Fruit fly (Drosophila melanogaster) whole organism, wandering third instar larva: Measurements from ENCODE around the gene Npc2a.

Experiments used
- CG9705 ChIP-seq: fragments of 200-800 bp; sonication (Bioruptor generic); optimal IDR thresholded peaks from 2 replicates; lab custom pipeline; 2018; ENCODE audit warnings: missing biosample characterization, mild to moderate bottlenecking, missing genetic modification characterization
- CrebA ChIP-seq: fragments of 200-800 bp; sonication (Bioruptor generic); optimal IDR thresholded peaks from 2 replicates; lab custom pipeline; 2016; ENCODE audit warnings: missing biosample characterization, mild to moderate bottlenecking, missing genetic modification characterization, borderline replicate concordance
- Dfd ChIP-seq: fragments of >200 bp; optimal IDR thresholded peaks from 2 replicates; lab custom pipeline; 2017; ENCODE audit warnings: missing biosample characterization, missing genetic modification characterization
- GATAd ChIP-seq: sonication (Bioruptor generic); optimal IDR thresholded peaks from 2 replicates; lab custom pipeline; 2016; ENCODE audit warnings: missing biosample characterization, missing genetic modification characterization
- Hr78 ChIP-seq: fragments of >200 bp; optimal IDR thresholded peaks from 2 replicates; lab custom pipeline; 2017; ENCODE audit warnings: missing biosample characterization, missing genetic modification characterization
- OdsH ChIP-seq: fragments of 200-800 bp; sonication (Bioruptor generic); optimal IDR thresholded peaks from 2 replicates; lab custom pipeline; 2016; ENCODE audit warnings: missing biosample characterization, mild to moderate bottlenecking, missing genetic modification characterization
- Rel ChIP-seq, 2 experiments: fragments of 200-800 bp; sonication (Bioruptor generic) in 1 of 2; optimal IDR thresholded peaks; 2 replicates in 1 of 2; 3 replicates in 1 of 2; lab custom pipeline; 2016 to 2019; ENCODE audit warnings: mild to moderate bottlenecking in 2 of 2, missing biosample characterization in 2 of 2, missing genetic modification characterization in 2 of 2, moderate library complexity in 1 of 2
- dmrt93B ChIP-seq: fragments of 200-800 bp; sonication (Bioruptor generic); optimal IDR thresholded peaks from 2 replicates; lab custom pipeline; 2018; ENCODE audit warnings: missing biosample characterization, mild to moderate bottlenecking, missing genetic modification characterization
- dsf ChIP-seq: sonication (Bioruptor generic); optimal IDR thresholded peaks from 2 replicates; lab custom pipeline; 2016; ENCODE audit warnings: missing biosample characterization, missing genetic modification characterization, borderline replicate concordance
- fru ChIP-seq: fragments of 200-800 bp; sonication (Bioruptor generic); optimal IDR thresholded peaks from 3 replicates; lab custom pipeline; 2016; ENCODE audit warnings: missing biosample characterization, mild to moderate bottlenecking, missing genetic modification characterization
- h ChIP-seq: fragments of 200-800 bp; sonication (Bioruptor generic); optimal IDR thresholded peaks from 3 replicates; lab custom pipeline; 2016; ENCODE audit warnings: missing biosample characterization, mild to moderate bottlenecking, missing genetic modification characterization
- psq ChIP-seq: fragments of 200-800 bp; sonication (Bioruptor generic); optimal IDR thresholded peaks from 3 replicates; lab custom pipeline; 2017; ENCODE audit warnings: missing biosample characterization, mild to moderate bottlenecking, missing genetic modification characterization, moderate library complexity
- sage ChIP-seq: fragments of 200-800 bp; sonication (Bioruptor generic); optimal IDR thresholded peaks from 2 replicates; lab custom pipeline; 2016; ENCODE audit warnings: missing biosample characterization, mild to moderate bottlenecking, missing genetic modification characterization
- sv ChIP-seq: fragments of 200-800 bp; sonication (Bioruptor generic); optimal IDR thresholded peaks from 3 replicates; lab custom pipeline; 2016; ENCODE audit warnings: missing biosample characterization, missing genetic modification characterization

- no peak for TF ChIP-seq dsf (GFP tag; lab: Kevin White, UChicago)
- TF ChIP-seq fru (GFP tag; lab: Kevin White, UChicago), result no peak
- no peak for TF ChIP-seq Rel (GFP tag; optimal IDR thresholded peaks at IDR 0.05; lab: Kevin White, UChicago)
- TF ChIP-seq Rel (tag; optimal IDR thresholded peaks at IDR 0.05; lab: Kevin White, UChicago), result no peak
- TF ChIP-seq sage (GFP tag; lab: Kevin White, UChicago), result no peak
- TF ChIP-seq Hr78 (GFP tag; lab: Kevin White, UChicago), result no peak
- TF ChIP-seq CG9705 (GFP tag; lab: Kevin White, UChicago), result no peak
- TF ChIP-seq OdsH (GFP tag; lab: Kevin White, UChicago), result no peak
- no peak for TF ChIP-seq h
- no peak for TF ChIP-seq sv
- TF ChIP-seq GATAd, result no peak
- no peak for TF ChIP-seq dmrt93B (GFP tag; lab: Kevin White, UChicago)
- TF ChIP-seq Dfd, result no peak
- TF ChIP-seq CrebA, result no peak
- TF ChIP-seq psq (GFP tag; lab: Kevin White, UChicago), result no peak
Measured at dm6 chr2L:1961932-1962496, 26.1 kb upstream of the Npc2a start.
